Fruit fly (Drosophila melanogaster): ENCODE results near the gene CG7049.

Gene CG7049

DNA sequence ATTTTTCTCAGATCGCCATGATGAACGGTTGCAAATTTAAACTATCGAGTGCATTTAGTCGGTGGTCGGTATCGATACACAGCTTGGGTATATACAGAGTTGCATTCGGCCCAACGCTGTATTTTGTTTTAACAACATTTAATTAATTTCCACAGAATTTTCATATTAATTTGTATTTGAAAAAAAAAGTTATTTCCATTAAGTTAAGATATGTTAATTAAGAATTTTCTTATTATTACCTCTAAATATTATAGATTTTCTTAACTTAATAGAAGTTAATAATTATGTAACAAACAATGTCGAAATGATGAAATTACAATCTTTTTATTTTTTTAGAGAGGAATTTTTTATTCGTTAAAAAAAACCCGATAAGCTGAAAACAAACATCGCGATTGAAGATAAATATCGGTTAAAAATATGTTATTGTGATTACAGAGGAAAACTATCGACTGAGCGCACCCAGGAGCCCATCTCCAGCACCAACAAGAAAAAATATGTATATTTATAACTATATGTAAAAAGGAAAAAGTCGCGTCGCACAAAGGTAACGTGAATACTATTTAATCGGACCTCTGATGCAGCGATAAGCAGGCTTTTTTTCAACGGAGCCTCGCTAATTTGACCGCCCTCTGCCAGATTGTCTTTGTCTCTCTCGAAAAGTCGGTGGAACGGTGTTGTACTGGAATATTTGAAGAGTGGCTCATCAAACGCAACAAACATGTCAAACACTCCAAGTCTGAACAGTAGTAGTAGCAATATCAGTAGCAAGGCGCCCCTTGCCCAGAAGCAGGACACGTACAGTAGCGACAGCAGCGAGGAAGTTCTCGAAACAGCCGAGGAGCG, 23.9 kb upstream of the CG7049 start, which contains the start of the genes rno and mri (continued):
- TF ChIP-seq bcd (GFP tag; optimal IDR thresholded peaks at IDR 0.05) (peak; percentile 64), lov (optimal IDR thresholded peaks at IDR 0.05) (no peak), lov (GFP tag; IDR thresholded peaks at IDR 0.05) (0 out of 3 replicates have a peak, but pooled peaks have one; percentile 44), eyg (GFP tag; optimal IDR thresholded peaks at IDR 0.05) (no peak), CkIIα-i1 (GFP tag; IDR thresholded peaks at IDR 0.05) (no peak), dan (GFP tag; IDR thresholded peaks at IDR 0.05) (no peak), CG3281 (GFP tag; optimal IDR thresholded peaks at IDR 0.05) (peak; percentile 48), CG7963 (GFP tag; IDR thresholded peaks at IDR 0.05; ENCODE audit: partially characterized antibody) (peak; percentile 86), CG7928 (GFP tag; optimal IDR thresholded peaks at IDR 0.05) (no peak), ato (GFP tag; IDR thresholded peaks at IDR 0.05; ENCODE audit: partially characterized antibody) (peak; percentile 72), CG4424 (GFP tag; optimal IDR thresholded peaks at IDR 0.05) (peak; percentile 60), BtbVII (GFP tag; optimal IDR thresholded peaks at IDR 0.05) (peak; percentile 3), CG10959 (GFP tag; IDR thresholded peaks at IDR 0.05) (no peak), Neu2 (GFP tag; optimal IDR thresholded peaks at IDR 0.05; ENCODE audit: borderline replicate concordance) (no peak), grau (tag; optimal IDR thresholded peaks at IDR 0.05) (peak; percentile 77), CG4328 (GFP tag; optimal IDR thresholded peaks at IDR 0.05) (peak; percentile 55), insv (GFP tag; optimal IDR thresholded peaks at IDR 0.05) (no peak), CG18599 (GFP tag; optimal IDR thresholded peaks at IDR 0.05) (peak; percentile 69), D19A (tag; optimal IDR thresholded peaks at IDR 0.05) (peak; percentile 58), tio (GFP tag; optimal IDR thresholded peaks at IDR 0.05) (no peak), CG12299 (tag; optimal IDR thresholded peaks at IDR 0.05) (peak; percentile 68), bigmax (GFP tag; optimal IDR thresholded peaks at IDR 0.05) (no peak), ranshi (GFP tag; IDR thresholded peaks at IDR 0.05) (peak; percentile 83), disco-r (GFP tag; optimal IDR thresholded peaks at IDR 0.05) (no peak), Dll (GFP tag; IDR thresholded peaks at IDR 0.05; ENCODE audit: partially characterized antibody) (peak; percentile 95), CG6854 (GFP tag; optimal IDR thresholded peaks at IDR 0.05) (no peak), Eip74EF (GFP tag; optimal IDR thresholded peaks at IDR 0.05) (no peak), H2.0 (GFP tag; IDR thresholded peaks at IDR 0.05) (peak; percentile 73), chm (GFP tag; IDR thresholded peaks at IDR 0.05) (peak; percentile 50), bbx (GFP tag; IDR thresholded peaks at IDR 0.05; ENCODE audit: partially characterized antibody) (peak; percentile 95), CG6813 (GFP tag; optimal IDR thresholded peaks at IDR 0.05) (peak; percentile 14), CG2875 (GFP tag; optimal IDR thresholded peaks at IDR 0.05) (peak; percentile 4), CG8478 (optimal IDR thresholded peaks at IDR 0.05) (no peak), stwl (tag; optimal IDR thresholded peaks at IDR 0.05) (peak; percentile 63), CG4617 (GFP tag; optimal IDR thresholded peaks at IDR 0.05; ENCODE audit: borderline replicate concordance) (peak; percentile 58), dmrt99B (tag; optimal IDR thresholded peaks at IDR 0.05) (no peak), CG15514 (GFP tag; optimal IDR thresholded peaks at IDR 0.05) (peak; percentile 43), tgo (GFP tag; IDR thresholded peaks at IDR 0.05) (peak; percentile 77), jigr1 (GFP tag; IDR thresholded peaks at IDR 0.05) (peak; percentile 72; the same call in 1 of the 3 replicates), cato (GFP tag; optimal IDR thresholded peaks at IDR 0.05; ENCODE audit: borderline replicate concordance) (peak; percentile 22), eve (GFP tag; optimal IDR thresholded peaks at IDR 0.05) (no peak), CG10431 (GFP tag; optimal IDR thresholded peaks at IDR 0.05) (no peak), Atf3 (GFP tag; optimal IDR thresholded peaks at IDR 0.05) (peak; percentile 33), gsb (GFP tag; IDR thresholded peaks at IDR 0.05) (no peak), MESR4 (GFP tag; optimal IDR thresholded peaks at IDR 0.05) (peak; percentile 93), gcm (GFP tag; optimal IDR thresholded peaks at IDR 0.05) (no peak), Oli (tag; optimal IDR thresholded peaks at IDR 0.05) (peak; percentile 56), Rfx (GFP tag; IDR thresholded peaks at IDR 0.05) (peak; percentile 68)
